Worm (Caenorhabditis elegans) whole organism, L1 larva: ENCODE measurements around the gene T19H12.12.

Source experiments
- C16A3.4 ChIP-seq: fragments of 150-350 bp; optimal IDR thresholded peaks from 2 replicates; lab custom pipeline; 2014; ENCODE audit warnings: missing biosample characterization, missing genetic modification characterization
- F16B12.6 ChIP-seq: fragments of 150-350 bp; optimal IDR thresholded peaks from 2 replicates; lab custom pipeline; 2014; ENCODE audit warnings: missing biosample characterization, missing genetic modification characterization
- Y116A8C.19 ChIP-seq: sonication (generic microtip); optimal IDR thresholded peaks from 2 replicates; lab custom pipeline; 2016; ENCODE audit warnings: missing compliant biosample characterization, missing genetic modification characterization, borderline replicate concordance
- aha-1 ChIP-seq: fragments of 150-350 bp; optimal IDR thresholded peaks from 2 replicates; lab custom pipeline; 2014; ENCODE audit warnings: missing biosample characterization, missing genetic modification characterization
- ama-1 ChIP-seq: fragments of 150-350 bp; optimal IDR thresholded peaks from 2 replicates; lab custom pipeline; 2014
- ceh-8 ChIP-seq: fragments of 200-800 bp; sonication (Bioruptor generic); optimal IDR thresholded peaks from 2 replicates; lab custom pipeline; 2018; ENCODE audit warnings: mild to moderate bottlenecking, missing genetic modification characterization, moderate library complexity, missing compliant biosample characterization
- ceh-82 ChIP-seq, 3 experiments: fragments of 150-350 bp in 1 of 3; sonication (generic microtip) in 2 of 3; optimal IDR thresholded peaks; 2 replicates each; lab custom pipeline; 2014 to 2017; ENCODE audit warnings: missing biosample characterization in 3 of 3, missing genetic modification characterization in 3 of 3
- ceh-88 ChIP-seq: fragments of 200-800 bp; sonication (Bioruptor generic); IDR thresholded peaks from 2 replicates; pipeline ENCODE4 v1.3.6; 2022; ENCODE audit warnings: missing genetic modification characterization, missing compliant biosample characterization
- ceh-90 ChIP-seq: sonication (generic microtip); optimal IDR thresholded peaks from 2 replicates; lab custom pipeline; 2016; ENCODE audit warnings: missing genetic modification characterization, missing compliant biosample characterization
- ces-1 ChIP-seq: fragments of 150-350 bp; optimal IDR thresholded peaks from 2 replicates; lab custom pipeline; 2014; ENCODE audit warnings: missing biosample characterization, missing genetic modification reagents, missing genetic modification characterization
- dpl-1 ChIP-seq, 3 experiments: fragments of 150-350 bp in 2 of 3; sonication (generic microtip) in 1 of 3; optimal IDR thresholded peaks; 2 replicates each; lab custom pipeline; 2014 to 2017; ENCODE audit warnings: missing biosample characterization in 3 of 3, missing genetic modification characterization in 3 of 3, missing genetic modification reagents in 3 of 3
- efl-1 ChIP-seq, 4 experiments: fragments of 150-350 bp; optimal IDR thresholded peaks in 3 of 4; peaks in 1 of 4; 1 replicate in 1 of 4; 2 replicates in 3 of 4; lab custom pipeline; 2014; ENCODE audit warnings: missing biosample characterization in 2 of 4, missing genetic modification characterization in 2 of 4, missing genetic modification reagents in 2 of 4
- egl-27 ChIP-seq, 2 experiments: fragments of 150-350 bp in 1 of 2; sonication (generic microtip); optimal IDR thresholded peaks; 3 replicates each; lab custom pipeline; 2017 to 2018; ENCODE audit warnings: missing biosample characterization in 2 of 2, missing genetic modification characterization in 2 of 2, missing genetic modification reagents in 2 of 2
- elt-2 ChIP-seq: sonication (generic microtip); optimal IDR thresholded peaks from 2 replicates; lab custom pipeline; 2016; ENCODE audit warnings: missing genetic modification characterization, mild to moderate bottlenecking, inconsistent platforms, missing compliant biosample characterization, missing genetic modification reagents
- elt-3 ChIP-seq, 6 experiments: fragments of 150-350 bp in 1 of 6; sonication (generic microtip); optimal IDR thresholded peaks; 2 replicates each; lab custom pipeline; 2017 to 2018; ENCODE audit warnings: missing biosample characterization in 6 of 6, missing genetic modification characterization in 6 of 6, inconsistent platforms in 1 of 6
- fkh-4 ChIP-seq: sonication (generic microtip); optimal IDR thresholded peaks from 2 replicates; lab custom pipeline; 2016; ENCODE audit warnings: missing compliant biosample characterization, missing genetic modification characterization, borderline replicate concordance
- fos-1 ChIP-seq: fragments of 150-350 bp; optimal IDR thresholded peaks from 2 replicates; lab custom pipeline; 2014; ENCODE audit warnings: missing biosample characterization, missing genetic modification characterization
- hlh-17 ChIP-seq: fragments of 200-800 bp; sonication (Bioruptor generic); optimal IDR thresholded peaks from 2 replicates; lab custom pipeline; 2018; ENCODE audit warnings: missing genetic modification characterization, mild to moderate bottlenecking, missing compliant biosample characterization, moderate library complexity, borderline replicate concordance
- hlh-4 ChIP-seq: sonication (generic microtip); optimal IDR thresholded peaks from 2 replicates; lab custom pipeline; 2016; ENCODE audit warnings: mild to moderate bottlenecking, missing genetic modification characterization, missing compliant biosample characterization
- hpl-2 ChIP-seq: fragments of 150-350 bp; optimal IDR thresholded peaks from 2 replicates; lab custom pipeline; 2014; ENCODE audit warnings: missing biosample characterization, missing genetic modification reagents, missing genetic modification characterization
- irx-1 ChIP-seq: sonication (generic microtip); optimal IDR thresholded peaks from 2 replicates; lab custom pipeline; 2016; ENCODE audit warnings: missing genetic modification characterization, missing compliant biosample characterization
- jun-1 ChIP-seq: fragments of 150-350 bp; optimal IDR thresholded peaks from 2 replicates; lab custom pipeline; 2014; ENCODE audit warnings: missing biosample characterization, missing genetic modification reagents, missing genetic modification characterization
- lin-14 ChIP-seq: fragments of 200-800 bp; sonication (Bioruptor generic); optimal IDR thresholded peaks from 2 replicates; lab custom pipeline; 2018; ENCODE audit warnings: mild to moderate bottlenecking, missing genetic modification characterization, moderate library complexity, missing compliant biosample characterization
- lin-15B ChIP-seq: fragments of 150-350 bp; sonication (generic microtip); optimal IDR thresholded peaks from 3 replicates; lab custom pipeline; 2014; ENCODE audit warnings: missing biosample characterization, missing genetic modification characterization
- lin-39 ChIP-seq: fragments of 150-350 bp; optimal IDR thresholded peaks from 2 replicates; lab custom pipeline; 2014; ENCODE audit warnings: missing biosample characterization, missing genetic modification reagents, missing genetic modification characterization
- lir-3 ChIP-seq: sonication (generic microtip); optimal IDR thresholded peaks from 2 replicates; lab custom pipeline; 2016; ENCODE audit warnings: mild to moderate bottlenecking, missing genetic modification characterization, moderate library complexity, missing compliant biosample characterization; ENCODE audit not compliant: poor library complexity
- lsy-2 ChIP-seq, 2 experiments: fragments of 150-350 bp; optimal IDR thresholded peaks; 2 replicates each; lab custom pipeline; 2014; ENCODE audit warnings: missing biosample characterization in 2 of 2, missing genetic modification characterization in 2 of 2
- mab-9 ChIP-seq: fragments of 200-800 bp; sonication (Bioruptor generic); IDR thresholded peaks from 2 replicates; pipeline ENCODE4 v1.3.6; 2022; ENCODE audit warnings: missing genetic modification reagents, missing genetic modification characterization, missing compliant biosample characterization
- mdl-1 ChIP-seq, 2 experiments: fragments of 150-350 bp; optimal IDR thresholded peaks; 2 replicates each; lab custom pipeline; 2014 to 2017; ENCODE audit warnings: missing biosample characterization in 2 of 2, missing genetic modification characterization in 2 of 2, inconsistent platforms in 1 of 2
- nhr-20 ChIP-seq: sonication (generic microtip); optimal IDR thresholded peaks from 2 replicates; lab custom pipeline; 2016; ENCODE audit warnings: mild to moderate bottlenecking, missing genetic modification characterization, missing compliant biosample characterization
- nhr-237 ChIP-seq: fragments of 150-350 bp; optimal IDR thresholded peaks from 2 replicates; lab custom pipeline; 2014; ENCODE audit warnings: missing biosample characterization, missing genetic modification characterization
- nhr-28 ChIP-seq: fragments of 150-350 bp; optimal IDR thresholded peaks from 2 replicates; lab custom pipeline; 2014; ENCODE audit warnings: missing biosample characterization, missing genetic modification characterization
- nhr-71 ChIP-seq: sonication (generic microtip); optimal IDR thresholded peaks from 2 replicates; lab custom pipeline; 2016; ENCODE audit warnings: mild to moderate bottlenecking, missing genetic modification characterization, moderate library complexity, missing compliant biosample characterization
- nhr-76 ChIP-seq: sonication (generic microtip); optimal IDR thresholded peaks from 2 replicates; lab custom pipeline; 2017; ENCODE audit warnings: missing biosample characterization, missing genetic modification characterization
- nhr-77 ChIP-seq: fragments of 150-350 bp; optimal IDR thresholded peaks from 2 replicates; lab custom pipeline; 2014; ENCODE audit warnings: missing biosample characterization, missing genetic modification characterization
- nhr-85 ChIP-seq: sonication (generic microtip); peaks from one replicate; lab custom pipeline; 2016; ENCODE audit warnings: missing genetic modification characterization, inconsistent platforms, missing compliant biosample characterization
- nhr-90 ChIP-seq: sonication (generic microtip); optimal IDR thresholded peaks from 2 replicates; lab custom pipeline; 2016; ENCODE audit warnings: mild to moderate bottlenecking, missing genetic modification characterization, missing compliant biosample characterization; ENCODE audit not compliant: poor library complexity
- pax-3 ChIP-seq: fragments of 200-800 bp; sonication (Bioruptor generic); optimal IDR thresholded peaks from 2 replicates; lab custom pipeline; 2018; ENCODE audit warnings: mild to moderate bottlenecking, missing genetic modification characterization, moderate library complexity, missing compliant biosample characterization
- pqm-1 ChIP-seq: sonication (generic microtip); optimal IDR thresholded peaks from 3 replicates; lab custom pipeline; 2017; ENCODE audit warnings: missing biosample characterization, missing genetic modification characterization
- skn-1 ChIP-seq: fragments of 150-350 bp; optimal IDR thresholded peaks from 2 replicates; lab custom pipeline; 2014; ENCODE audit warnings: missing biosample characterization, missing genetic modification characterization
- snpc-4 ChIP-seq: fragments of 150-350 bp; optimal IDR thresholded peaks from 2 replicates; lab custom pipeline; 2014; ENCODE audit warnings: missing biosample characterization, missing genetic modification characterization
- snu-23 ChIP-seq: sonication (generic microtip); optimal IDR thresholded peaks from 2 replicates; lab custom pipeline; 2016; ENCODE audit warnings: missing genetic modification characterization, missing compliant biosample characterization
- sox-4 ChIP-seq: sonication (generic microtip); optimal IDR thresholded peaks from 2 replicates; lab custom pipeline; 2016; ENCODE audit warnings: missing genetic modification characterization, missing compliant biosample characterization
- sptf-1 ChIP-seq: fragments of 150-350 bp; optimal IDR thresholded peaks from 2 replicates; lab custom pipeline; 2014; ENCODE audit warnings: missing biosample characterization, missing genetic modification characterization
- sup-37 ChIP-seq: fragments of 200-800 bp; sonication (Bioruptor generic); optimal IDR thresholded peaks from 2 replicates; lab custom pipeline; 2018; ENCODE audit warnings: mild to moderate bottlenecking, missing genetic modification characterization, missing compliant biosample characterization
- swsn-7 ChIP-seq: sonication (generic microtip); optimal IDR thresholded peaks from 2 replicates; lab custom pipeline; 2016; ENCODE audit warnings: missing genetic modification characterization, missing compliant biosample characterization
- tlp-1 ChIP-seq: fragments of 150-350 bp; optimal IDR thresholded peaks from 2 replicates; lab custom pipeline; 2014; ENCODE audit warnings: missing biosample characterization, missing genetic modification characterization
- unc-130 ChIP-seq: fragments of 150-350 bp; optimal IDR thresholded peaks from 2 replicates; lab custom pipeline; 2017; ENCODE audit warnings: missing biosample characterization, missing genetic modification characterization, inconsistent platforms
- unc-30 ChIP-seq: sonication (generic microtip); optimal IDR thresholded peaks from 2 replicates; lab custom pipeline; 2017; ENCODE audit warnings: missing biosample characterization, missing genetic modification characterization
- unc-62 ChIP-seq: fragments of 150-350 bp; optimal IDR thresholded peaks from 2 replicates; lab custom pipeline; 2014; ENCODE audit warnings: missing biosample characterization, missing genetic modification reagents, missing genetic modification characterization
- unc-86 ChIP-seq: sonication (generic microtip); optimal IDR thresholded peaks from 2 replicates; lab custom pipeline; 2016; ENCODE audit warnings: missing genetic modification characterization, missing compliant biosample characterization
- zag-1 ChIP-seq: fragments of 150-350 bp; optimal IDR thresholded peaks from 2 replicates; lab custom pipeline; 2014; ENCODE audit warnings: missing biosample characterization, missing genetic modification characterization
- ztf-11 ChIP-seq, 2 experiments: sonication (generic microtip); optimal IDR thresholded peaks; 2 replicates each; lab custom pipeline; 2016 to 2017; ENCODE audit warnings: missing genetic modification characterization in 2 of 2, missing biosample characterization in 1 of 2, missing compliant biosample characterization in 1 of 2
- ztf-4 ChIP-seq: fragments of 150-350 bp; optimal IDR thresholded peaks from 2 replicates; lab custom pipeline; 2014; ENCODE audit warnings: missing biosample characterization, missing genetic modification characterization

T19H12.12 gene

ce11 chrV:4908591-4908990, 24.0 kb downstream of the T19H12.12 start, which contains the start of gene ugt-13:
Gene ugt-13 (plus strand): TSS chrV:4908884.
- TF ChIP-seq nhr-71 (peak; percentile 66), nhr-85 (peak; percentile 90), nhr-77 (tag; lab: Kevin White, UChicago) (no peak), jun-1 (tag; lab: Kevin White, UChicago) (no peak), lin-15B (tag; lab: Kevin White, UChicago) (no peak), fos-1 (tag; lab: Kevin White, UChicago) (no peak), unc-30 (no peak), efl-1 (optimal IDR thresholded peaks at IDR 0.05; lab: Kevin White, UChicago) (no peak), efl-1 (GFP tag; optimal IDR thresholded peaks at IDR 0.05 in 1 of 2; lab: Kevin White, UChicago) (no peak), snu-23 (GFP tag; lab: Kevin White, UChicago) (peak; percentile 48), ceh-88 (no peak), unc-86 (tag; lab: Kevin White, UChicago) (no peak), sox-4 (tag; lab: Kevin White, UChicago) (no peak), unc-62 (GFP tag; lab: Kevin White, UChicago) (no peak), ces-1 (GFP tag; lab: Kevin White, UChicago) (no peak), sptf-1 (tag; lab: Kevin White, UChicago) (no peak), ztf-4 (tag; lab: Kevin White, UChicago) (no peak), lin-14 (peak; percentile 41), Y116A8C.19 (tag; lab: Kevin White, UChicago) (no peak), elt-3 (tag; optimal IDR thresholded peaks at IDR 0.05; lab: Kevin White, UChicago) (peak in 4 of 6 experiments; percentile 30 to 69 (median 49)), unc-130 (tag; lab: Kevin White, UChicago) (no peak), swsn-7 (tag; lab: Kevin White, UChicago) (no peak), F16B12.6 (no peak), sup-37 (GFP tag; lab: Kevin White, UChicago) (no peak), mdl-1 (tag; optimal IDR thresholded peaks at IDR 0.05; lab: Kevin White, UChicago) (no peak), aha-1 (tag; lab: Kevin White, UChicago) (no peak), nhr-76 (tag; lab: Kevin White, UChicago) (no peak), ceh-8 (GFP tag; lab: Kevin White, UChicago) (no peak), tlp-1 (tag; lab: Kevin White, UChicago) (no peak), nhr-90 (tag; lab: Kevin White, UChicago) (peak; percentile 35), elt-2 (no peak), ama-1 (lab: Kevin White, UChicago) (no peak), skn-1 (tag; lab: Kevin White, UChicago) (peak; percentile 52), snpc-4 (tag; lab: Kevin White, UChicago) (no peak), dpl-1 (GFP tag; optimal IDR thresholded peaks at IDR 0.05; lab: Kevin White, UChicago) (no peak), ceh-90 (tag; lab: Kevin White, UChicago) (no peak), egl-27 (tag; optimal IDR thresholded peaks at IDR 0.05; lab: Kevin White, UChicago) (no peak), ceh-82 (tag; optimal IDR thresholded peaks at IDR 0.05; lab: Kevin White, UChicago) (no peak), hlh-17 (no peak), irx-1 (tag; lab: Kevin White, UChicago) (no peak), mab-9 (GFP tag; lab: Robert Waterston, UW) (no peak), nhr-28 (tag; lab: Kevin White, UChicago) (peak; percentile 23), pqm-1 (tag; lab: Kevin White, UChicago) (no peak), C16A3.4 (tag; lab: Kevin White, UChicago) (no peak), nhr-237 (tag; lab: Kevin White, UChicago) (no peak), lin-39 (tag; lab: Kevin White, UChicago) (no peak), lsy-2 (tag; optimal IDR thresholded peaks at IDR 0.05; lab: Kevin White, UChicago) (no peak), zag-1 (tag; lab: Kevin White, UChicago) (no peak), hpl-2 (GFP tag; lab: Kevin White, UChicago) (no peak), ztf-11 (tag; optimal IDR thresholded peaks at IDR 0.05; lab: Kevin White, UChicago) (no peak), nhr-20 (peak; percentile 86), fkh-4 (no peak), hlh-4 (no peak), pax-3 (tag; lab: Kevin White, UChicago) (no peak), lir-3 (no peak)
